Fruit fly (Drosophila melanogaster) whole organism, embryonic: ENCODE data around the gene CG4009.
A peak's percentile ranks its signal among the peaks of the same experiment; 100 is the strongest.

Experiments used
- ATbp ChIP-seq: fragments of 200-800 bp; sonication (Bioruptor generic); optimal IDR thresholded peaks from 2 replicates; lab custom pipeline; 2017; ENCODE audit warnings: missing biosample characterization, mild to moderate bottlenecking, missing genetic modification characterization, missing genetic modification reagents
- Abd-B ChIP-seq: fragments of 200-800 bp; sonication (Bioruptor generic); optimal IDR thresholded peaks from 2 replicates; lab custom pipeline; 2018; ENCODE audit warnings: missing biosample characterization, mild to moderate bottlenecking, missing genetic modification characterization, moderate library complexity
- C15 ChIP-seq: fragments of 200-800 bp; sonication (Bioruptor generic); IDR thresholded peaks from 3 replicates; pipeline ENCODE4 v1.3.6; 2022; ENCODE audit warnings: missing biosample characterization, missing genetic modification characterization
- CG10654 ChIP-seq: fragments of 200-800 bp; sonication (Bioruptor generic); optimal IDR thresholded peaks from 2 replicates; lab custom pipeline; 2016; ENCODE audit warnings: missing biosample characterization, missing genetic modification characterization
- CG11560 ChIP-seq: fragments of 200-800 bp; sonication (Bioruptor generic); IDR thresholded peaks from 3 replicates; pipeline ENCODE4 v1.3.6; 2022; ENCODE audit warnings: missing biosample characterization, missing genetic modification characterization
- CG11723 ChIP-seq: fragments of 200-800 bp; sonication (Bioruptor generic); optimal IDR thresholded peaks from 2 replicates; lab custom pipeline; 2017; ENCODE audit warnings: missing biosample characterization, mild to moderate bottlenecking, missing genetic modification characterization
- CG12659 ChIP-seq: fragments of 200-800 bp; sonication (Bioruptor generic); optimal IDR thresholded peaks from 3 replicates; lab custom pipeline; 2017; ENCODE audit warnings: mild to moderate bottlenecking, missing biosample characterization, missing genetic modification reagents, missing genetic modification characterization
- CG13296 ChIP-seq: fragments of 200-800 bp; sonication (Bioruptor generic); optimal IDR thresholded peaks from 3 replicates; lab custom pipeline; 2018; ENCODE audit warnings: missing biosample characterization, mild to moderate bottlenecking, missing genetic modification characterization
- CG1529 ChIP-seq: fragments of 200-800 bp; sonication (Bioruptor generic); optimal IDR thresholded peaks from 3 replicates; lab custom pipeline; 2018; ENCODE audit warnings: missing biosample characterization, missing genetic modification characterization
- CG1602 ChIP-seq: fragments of 200-800 bp; sonication (Bioruptor generic); optimal IDR thresholded peaks from 3 replicates; lab custom pipeline; 2016; ENCODE audit warnings: missing biosample characterization, missing genetic modification characterization
- CG17385 ChIP-seq: fragments of 200-800 bp; sonication (Bioruptor generic); optimal IDR thresholded peaks from 3 replicates; lab custom pipeline; 2018; ENCODE audit warnings: missing biosample characterization, mild to moderate bottlenecking, missing genetic modification characterization
- CG17568 ChIP-seq: fragments of 200-800 bp; sonication (Bioruptor generic); optimal IDR thresholded peaks from 2 replicates; lab custom pipeline; 2018; ENCODE audit warnings: missing biosample characterization, mild to moderate bottlenecking, missing genetic modification characterization, moderate library complexity
- CG17802 ChIP-seq: fragments of 200-800 bp; sonication (Bioruptor generic); optimal IDR thresholded peaks from 2 replicates; lab custom pipeline; 2018; ENCODE audit warnings: missing biosample characterization, mild to moderate bottlenecking, missing genetic modification characterization, moderate library complexity
- CG18011 ChIP-seq: fragments of 200-800 bp; sonication (Bioruptor generic); optimal IDR thresholded peaks from 2 replicates; lab custom pipeline; 2017; ENCODE audit warnings: missing biosample characterization, missing genetic modification characterization, mild to moderate bottlenecking, moderate library complexity, missing genotype
- CG2202 ChIP-seq: fragments of 200-800 bp; sonication (Bioruptor generic); optimal IDR thresholded peaks from 2 replicates; lab custom pipeline; 2018; ENCODE audit warnings: missing biosample characterization, mild to moderate bottlenecking, missing genetic modification characterization
- CG4404 ChIP-seq: fragments of 200-800 bp; sonication (Bioruptor generic); IDR thresholded peaks from 2 replicates; pipeline ENCODE4 v1.3.6; 2022; ENCODE audit warnings: missing biosample characterization, missing genetic modification characterization
- CG4730 ChIP-seq: fragments of 200-800 bp; sonication (Bioruptor generic); IDR thresholded peaks from 2 replicates; pipeline ENCODE4 v1.3.6; 2022; ENCODE audit warnings: missing biosample characterization, missing genetic modification characterization
- CG6254 ChIP-seq: fragments of 200-800 bp; sonication (Bioruptor generic); optimal IDR thresholded peaks from 3 replicates; lab custom pipeline; 2017; ENCODE audit warnings: mild to moderate bottlenecking, missing biosample characterization, missing genetic modification reagents, missing genetic modification characterization
- CG8359 ChIP-seq: fragments of 200-800 bp; sonication (Bioruptor generic); optimal IDR thresholded peaks from 2 replicates; lab custom pipeline; 2017; ENCODE audit warnings: missing biosample characterization, mild to moderate bottlenecking, missing genetic modification characterization, borderline replicate concordance
- Dad ChIP-seq: fragments of 200-800 bp; sonication (Bioruptor generic); optimal IDR thresholded peaks from 3 replicates; lab custom pipeline; 2016; ENCODE audit warnings: missing biosample characterization, missing genetic modification characterization
- Dbx ChIP-seq: fragments of 200-800 bp; sonication (Bioruptor generic); IDR thresholded peaks from 3 replicates; pipeline ENCODE4 v1.3.6; 2022; ENCODE audit warnings: missing biosample characterization, missing genetic modification characterization
- Doc2 ChIP-seq: fragments of 200-800 bp; sonication (Bioruptor generic); IDR thresholded peaks from 2 replicates; pipeline ENCODE4 v1.3.6; 2022; ENCODE audit warnings: missing biosample characterization, missing genetic modification characterization
- Dp ChIP-seq: fragments of 200-800 bp; sonication (Bioruptor generic); optimal IDR thresholded peaks from 2 replicates; lab custom pipeline; 2018; ENCODE audit warnings: missing biosample characterization, mild to moderate bottlenecking, missing genetic modification characterization, moderate library complexity
- Ets97D ChIP-seq: fragments of 200-800 bp; sonication (Bioruptor generic); optimal IDR thresholded peaks from 3 replicates; lab custom pipeline; 2016; ENCODE audit warnings: missing biosample characterization, missing genetic modification characterization
- H15 ChIP-seq: fragments of 200-800 bp; sonication (Bioruptor generic); IDR thresholded peaks from 3 replicates; pipeline ENCODE4 v1.3.6; 2022; ENCODE audit warnings: missing biosample characterization, missing genetic modification characterization
- Hey ChIP-seq: fragments of 200-800 bp; sonication (Bioruptor generic); optimal IDR thresholded peaks from 3 replicates; lab custom pipeline; 2018; ENCODE audit warnings: missing biosample characterization, mild to moderate bottlenecking, missing genetic modification characterization
- Hr78 ChIP-seq, 2 experiments: fragments of 200-800 bp in 1 of 2; fragments of >200 bp in 1 of 2; sonication (Bioruptor generic) in 1 of 2; optimal IDR thresholded peaks; 2 replicates each; lab custom pipeline; 2017 to 2019; ENCODE audit warnings: missing biosample characterization in 2 of 2, missing genetic modification characterization in 2 of 2, mild to moderate bottlenecking in 1 of 2, moderate library complexity in 1 of 2
- Meics ChIP-seq: fragments of 200-800 bp; sonication (Bioruptor generic); optimal IDR thresholded peaks from 2 replicates; lab custom pipeline; 2017; ENCODE audit warnings: missing biosample characterization, mild to moderate bottlenecking, missing genetic modification characterization
- Nf-YB ChIP-seq: fragments of 200-800 bp; sonication (Bioruptor generic); optimal IDR thresholded peaks from 3 replicates; lab custom pipeline; 2019; ENCODE audit warnings: missing biosample characterization, mild to moderate bottlenecking, missing genetic modification characterization, moderate library complexity
- Optix ChIP-seq: fragments of 200-800 bp; sonication (Bioruptor generic); IDR thresholded peaks from 3 replicates; pipeline ENCODE4 v1.3.6; 2022; ENCODE audit warnings: missing biosample characterization, missing genetic modification characterization
- Ptx1 ChIP-seq: fragments of 200-800 bp; sonication (Bioruptor generic); IDR thresholded peaks from 2 replicates; pipeline ENCODE4 v1.3.6; 2022; ENCODE audit warnings: missing biosample characterization, missing genetic modification characterization
- Ssrp ChIP-seq: fragments of 200-800 bp; sonication (Bioruptor generic); optimal IDR thresholded peaks from 2 replicates; lab custom pipeline; 2018; ENCODE audit warnings: missing biosample characterization, mild to moderate bottlenecking, missing genetic modification characterization, moderate library complexity
- ab ChIP-seq: fragments of 200-800 bp; sonication (Bioruptor generic); optimal IDR thresholded peaks from 2 replicates; lab custom pipeline; 2016; ENCODE audit warnings: missing biosample characterization, missing genetic modification characterization
- chinmo ChIP-seq: fragments of 200-800 bp; sonication (Bioruptor generic); IDR thresholded peaks from 4 replicates; pipeline ENCODE4 v1.3.6; 2022; ENCODE audit warnings: missing biosample characterization, missing genetic modification characterization; ENCODE audit not compliant: partially characterized antibody
- dm ChIP-seq: fragments of 200-800 bp; sonication (Bioruptor generic); optimal IDR thresholded peaks from 3 replicates; lab custom pipeline; 2016; ENCODE audit warnings: missing biosample characterization, missing genetic modification characterization
- eyg ChIP-seq: fragments of 200-800 bp; sonication (Bioruptor generic); optimal IDR thresholded peaks from 3 replicates; lab custom pipeline; 2016; ENCODE audit warnings: missing biosample characterization, missing genetic modification characterization
- gfzf ChIP-seq: fragments of 200-800 bp; sonication (Bioruptor generic); optimal IDR thresholded peaks from 2 replicates; lab custom pipeline; 2016; ENCODE audit warnings: missing biosample characterization, mild to moderate bottlenecking, missing genetic modification characterization, moderate library complexity
- insv ChIP-seq, 2 experiments: fragments of 200-800 bp; sonication (Bioruptor generic); optimal IDR thresholded peaks; 3 replicates each; lab custom pipeline; 2016 to 2018; ENCODE audit warnings: missing biosample characterization in 2 of 2, missing genetic modification characterization in 2 of 2
- jigr1 ChIP-seq: fragments of 200-800 bp; sonication (Bioruptor generic); IDR thresholded peaks from 3 replicates; pipeline ENCODE4 v1.3.6; 2022; ENCODE audit warnings: missing biosample characterization, missing genetic modification characterization
- mld ChIP-seq: fragments of 200-800 bp; sonication (Bioruptor generic); IDR thresholded peaks from 3 replicates; pipeline ENCODE4 v1.3.6; 2022; ENCODE audit warnings: missing biosample characterization, missing genetic modification characterization; ENCODE audit not compliant: partially characterized antibody
- pb ChIP-seq: fragments of 200-800 bp; sonication (Bioruptor generic); optimal IDR thresholded peaks from 3 replicates; lab custom pipeline; 2016; ENCODE audit warnings: missing biosample characterization, missing genetic modification characterization
- phol ChIP-seq: fragments of 200-800 bp; sonication (Bioruptor generic); optimal IDR thresholded peaks from 3 replicates; lab custom pipeline; 2018; ENCODE audit warnings: missing biosample characterization, mild to moderate bottlenecking, missing genetic modification characterization, moderate library complexity
- schlank ChIP-seq: fragments of 200-800 bp; sonication (Bioruptor generic); optimal IDR thresholded peaks from 2 replicates; lab custom pipeline; 2018; ENCODE audit warnings: missing biosample characterization, mild to moderate bottlenecking, missing genetic modification characterization
- shn ChIP-seq: fragments of 200-800 bp; sonication (Bioruptor generic); optimal IDR thresholded peaks from 3 replicates; lab custom pipeline; 2016; ENCODE audit warnings: missing biosample characterization, missing genetic modification characterization
- sim ChIP-seq: fragments of 200-800 bp; sonication (Bioruptor generic); IDR thresholded peaks from 2 replicates; pipeline ENCODE4 v1.3.6; 2022; ENCODE audit warnings: missing biosample characterization, missing genetic modification characterization
- slp2 ChIP-seq: fragments of 200-800 bp; sonication (Bioruptor generic); optimal IDR thresholded peaks from 2 replicates; lab custom pipeline; 2016; ENCODE audit warnings: missing biosample characterization, missing genetic modification characterization
- tna ChIP-seq: fragments of 200-800 bp; sonication (Bioruptor generic); IDR thresholded peaks from 2 replicates; pipeline ENCODE4 v1.3.6; 2022; ENCODE audit warnings: missing biosample characterization, missing genetic modification characterization; ENCODE audit not compliant: partially characterized antibody
- unc-4 ChIP-seq: fragments of 200-800 bp; sonication (Bioruptor generic); IDR thresholded peaks from 2 replicates; pipeline ENCODE4 v1.3.6; 2022; ENCODE audit warnings: missing biosample characterization, missing genetic modification characterization; ENCODE audit not compliant: partially characterized antibody
- yki ChIP-seq: fragments of >200 bp; optimal IDR thresholded peaks from 3 replicates; lab custom pipeline; 2018
- zen2 ChIP-seq: fragments of 200-800 bp; sonication (Bioruptor generic); IDR thresholded peaks from 3 replicates; pipeline ENCODE4 v1.3.6; 2022; ENCODE audit warnings: missing biosample characterization, missing genetic modification characterization; ENCODE audit not compliant: partially characterized antibody

Gene CG4009

DNA sequence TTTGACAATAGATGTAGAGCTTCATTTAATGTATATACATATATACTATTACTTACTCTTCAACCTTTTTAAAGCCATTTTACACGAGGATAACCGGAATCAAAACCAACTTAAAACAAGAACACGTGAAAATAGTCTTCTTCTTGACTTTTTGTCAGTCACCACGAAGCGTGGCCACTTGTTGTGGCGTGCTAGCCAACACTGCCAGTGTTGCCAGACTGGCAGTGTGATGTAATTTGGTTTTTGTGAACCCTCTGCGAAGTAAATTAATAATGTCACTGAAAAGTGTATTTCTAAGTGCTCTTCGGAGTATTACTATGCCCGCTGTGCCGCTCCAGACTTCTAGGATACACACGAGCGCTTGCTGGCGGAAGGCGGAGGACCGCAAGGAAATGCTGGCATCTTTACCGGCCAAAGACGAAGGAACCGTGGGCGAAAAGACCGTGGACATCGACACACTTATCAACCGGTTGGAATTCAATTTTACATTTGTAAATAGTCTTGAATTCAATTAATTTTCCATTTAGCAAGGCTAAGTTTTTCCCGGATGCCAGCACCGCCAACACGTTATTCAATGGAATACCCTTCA is 36.8 kb upstream of the CG4009 start, which contains the start of the genes Ns1 and mRpS11 (continued):
- peak; percentile 61; the same call in 2 of the 3 replicates for TF ChIP-seq Dbx (GFP tag; lab: Robert Waterston, UW)
- no peak for TF ChIP-seq CG4730 (GFP tag; lab: Robert Waterston, UW)
- TF ChIP-seq Ptx1 (GFP tag; lab: Robert Waterston, UW) = no peak
- TF ChIP-seq Nf-YB (GFP tag; lab: Kevin White, UChicago) = no peak
- TF ChIP-seq CG17385 (GFP tag; lab: Kevin White, UChicago) = peak; percentile 98
- no peak for TF ChIP-seq mld (GFP tag; lab: Robert Waterston, UW)
- no peak for TF ChIP-seq slp2
- no peak for TF ChIP-seq CG1529 (GFP tag; lab: Kevin White, UChicago)
- no peak for TF ChIP-seq Abd-B (GFP tag; lab: Kevin White, UChicago)
- peak; percentile 10 for TF ChIP-seq CG17802 (tag; lab: Kevin White, UChicago)
- peak; percentile 4 for TF ChIP-seq CG1602
- TF ChIP-seq Ssrp (tag; lab: Kevin White, UChicago) = no peak
- peak; percentile 9 for TF ChIP-seq CG17568 (GFP tag; lab: Kevin White, UChicago)
- TF ChIP-seq Hr78 (GFP tag; optimal IDR thresholded peaks at IDR 0.05; lab: Kevin White, UChicago) = no peak
- TF ChIP-seq Dad (GFP tag; lab: Kevin White, UChicago) = peak; percentile 70
- peak; percentile 30 for TF ChIP-seq shn
- peak in 1 of 2 experiments; percentile 11 for TF ChIP-seq insv (GFP tag; optimal IDR thresholded peaks at IDR 0.05; lab: Kevin White, UChicago)
- no peak for TF ChIP-seq sim (GFP tag; lab: Robert Waterston, UW)
- peak; percentile 99 for TF ChIP-seq dm (GFP tag; lab: Kevin White, UChicago)
- TF ChIP-seq Optix (GFP tag; lab: Robert Waterston, UW) = no peak
- TF ChIP-seq Ets97D (GFP tag; lab: Kevin White, UChicago) = peak; percentile 88
- no peak for TF ChIP-seq yki (lab: Kevin White, UChicago)
- TF ChIP-seq phol (tag; lab: Kevin White, UChicago) = peak; percentile 51
- no peak for TF ChIP-seq Hey (tag; lab: Kevin White, UChicago)
- TF ChIP-seq tna (GFP tag; lab: Robert Waterston, UW) = no peak
- TF ChIP-seq CG12659 (GFP tag; lab: Kevin White, UChicago) = peak; percentile 69
- no peak for TF ChIP-seq jigr1 (GFP tag; lab: Robert Waterston, UW)
- no peak for TF ChIP-seq CG2202 (tag; lab: Kevin White, UChicago)
- no peak for TF ChIP-seq ATbp (GFP tag; lab: Kevin White, UChicago)
- no peak for TF ChIP-seq H15
- no peak for TF ChIP-seq CG18011 (GFP tag; lab: Kevin White, UChicago)
- no peak for TF ChIP-seq Doc2

dm6 chr3R:17067721-17068120 is 31.9 kb upstream of the CG4009 start:
- TF ChIP-seq CG13296 (GFP tag; lab: Kevin White, UChicago) (peak; percentile 8), unc-4 (GFP tag; lab: Robert Waterston, UW) (0 out of 2 replicates have a peak, but pooled peaks have one; percentile 17), CG11723 (no peak), C15 (GFP tag; lab: Robert Waterston, UW) (no peak), Dp (GFP tag; lab: Kevin White, UChicago) (peak; percentile 43), CG6254 (GFP tag; lab: Kevin White, UChicago) (no peak), CG8359 (GFP tag; lab: Kevin White, UChicago) (no peak), gfzf (no peak), ab (GFP tag; lab: Kevin White, UChicago) (no peak), CG4404 (GFP tag; lab: Robert Waterston, UW) (no peak), schlank (tag; lab: Kevin White, UChicago) (no peak), eyg (no peak), Meics (no peak), CG10654 (GFP tag; lab: Kevin White, UChicago) (no peak), zen2 (GFP tag; lab: Robert Waterston, UW) (no peak), pb (no peak), phol (tag; lab: Kevin White, UChicago) (no peak), chinmo (GFP tag; lab: Robert Waterston, UW) (peak; percentile 86; the same call in 3 of the 4 replicates), CG11560 (no peak)
